Worm (Caenorhabditis elegans) whole organism, L2 larva: Measurements from ENCODE around the gene sma-2.

Source experiments
- aly-2 ChIP-seq: fragments of 150-350 bp; optimal IDR thresholded peaks from 2 replicates; lab custom pipeline; 2014; ENCODE audit warnings: missing biosample characterization, missing genetic modification characterization
- lin-13 ChIP-seq: fragments of 150-350 bp; optimal IDR thresholded peaks from 2 replicates; lab custom pipeline; 2014; ENCODE audit warnings: missing biosample characterization, missing genetic modification reagents, missing genetic modification characterization
- nhr-10 ChIP-seq: sonication (generic microtip); optimal IDR thresholded peaks from 2 replicates; lab custom pipeline; 2017; ENCODE audit warnings: missing biosample characterization, missing genetic modification characterization
- nhr-11 ChIP-seq: fragments of 150-350 bp; optimal IDR thresholded peaks from 2 replicates; lab custom pipeline; 2014; ENCODE audit warnings: missing biosample characterization, missing genetic modification characterization
- nhr-129 ChIP-seq: fragments of 150-350 bp; optimal IDR thresholded peaks from 2 replicates; lab custom pipeline; 2014; ENCODE audit warnings: missing biosample characterization, missing genetic modification characterization
- nhr-237 ChIP-seq: fragments of 150-350 bp; optimal IDR thresholded peaks from 2 replicates; lab custom pipeline; 2014; ENCODE audit warnings: missing biosample characterization, missing genetic modification characterization
- nhr-77 ChIP-seq: fragments of 150-350 bp; optimal IDR thresholded peaks from 2 replicates; lab custom pipeline; 2014; ENCODE audit warnings: missing biosample characterization, missing genetic modification characterization
- skn-1 ChIP-seq: sonication (generic microtip); optimal IDR thresholded peaks from 2 replicates; lab custom pipeline; 2017; ENCODE audit warnings: missing biosample characterization, missing genetic modification characterization
- sma-3 ChIP-seq: sonication (generic microtip); optimal IDR thresholded peaks from 2 replicates; lab custom pipeline; 2016; ENCODE audit warnings: missing genetic modification reagents, missing genetic modification characterization, missing compliant biosample characterization
- snpc-4 ChIP-seq: fragments of 150-350 bp; optimal IDR thresholded peaks from 2 replicates; lab custom pipeline; 2014; ENCODE audit warnings: missing biosample characterization, missing genetic modification characterization
- unc-55 ChIP-seq: fragments of 150-350 bp; sonication (generic microtip); optimal IDR thresholded peaks from 3 replicates; lab custom pipeline; 2014; ENCODE audit warnings: missing biosample characterization, missing genetic modification reagents, missing genetic modification characterization

- TF ChIP-seq snpc-4 (tag; lab: Kevin White, UChicago) (no peak), unc-55 (GFP tag; lab: Kevin White, UChicago) (no peak), nhr-129 (no peak), nhr-77 (no peak), aly-2 (no peak), sma-3 (peak; percentile 40), nhr-237 (tag; lab: Kevin White, UChicago) (no peak), nhr-10 (tag; lab: Kevin White, UChicago) (no peak), lin-13 (no peak), nhr-11 (tag; lab: Kevin White, UChicago) (no peak), skn-1 (peak; percentile 22)
These were observed 860 bp upstream of the sma-2 start for ce11 chrIII:8748620-8749019.
